Fruit fly (Drosophila melanogaster) whole organism, embryonic: ENCODE measurements around the gene HtrA2.

Experiments used
- Ada2b ChIP-seq: fragments of 200-800 bp; sonication (Bioruptor generic); IDR thresholded peaks from 2 replicates; pipeline ENCODE4 v1.3.6; 2022; ENCODE audit warnings: missing biosample characterization, missing genetic modification characterization
- Adf1 ChIP-seq: fragments of 200-800 bp; sonication (Bioruptor generic); IDR thresholded peaks from 2 replicates; pipeline ENCODE4 v1.3.6; 2022; ENCODE audit warnings: missing biosample characterization, missing genetic modification characterization
- BEAF-32 ChIP-seq: fragments of 200-800 bp; sonication (Bioruptor generic); optimal IDR thresholded peaks from 3 replicates; lab custom pipeline; 2017; ENCODE audit warnings: missing biosample characterization, missing genetic modification characterization, mild to moderate bottlenecking, moderate library complexity, missing genetic modification reagents
- CG10209 ChIP-seq: fragments of 200-800 bp; sonication (Bioruptor generic); optimal IDR thresholded peaks from 3 replicates; lab custom pipeline; 2017; ENCODE audit warnings: missing biosample characterization, mild to moderate bottlenecking, missing genetic modification characterization, missing genetic modification reagents
- CG10543 ChIP-seq: fragments of 200-800 bp; sonication (Bioruptor generic); optimal IDR thresholded peaks from 3 replicates; lab custom pipeline; 2017; ENCODE audit warnings: missing biosample characterization, mild to moderate bottlenecking, missing genetic modification characterization, moderate library complexity
- CG12155 ChIP-seq: fragments of 200-800 bp; sonication (Bioruptor generic); optimal IDR thresholded peaks from 3 replicates; lab custom pipeline; 2016; ENCODE audit warnings: missing biosample characterization, missing genetic modification characterization
- CG12219 ChIP-seq: fragments of 200-800 bp; sonication (Bioruptor generic); optimal IDR thresholded peaks from 3 replicates; lab custom pipeline; 2018; ENCODE audit warnings: missing biosample characterization, mild to moderate bottlenecking, missing genetic modification characterization
- CG12299 ChIP-seq: fragments of 200-800 bp; sonication (Bioruptor generic); optimal IDR thresholded peaks from 2 replicates; lab custom pipeline; 2018; ENCODE audit warnings: missing biosample characterization, mild to moderate bottlenecking, missing genetic modification characterization
- CG12769 ChIP-seq: fragments of 200-800 bp; sonication (Bioruptor generic); optimal IDR thresholded peaks from 2 replicates; lab custom pipeline; 2019; ENCODE audit warnings: missing biosample characterization, mild to moderate bottlenecking, missing genetic modification characterization, moderate library complexity
- CG13296 ChIP-seq: fragments of 200-800 bp; sonication (Bioruptor generic); optimal IDR thresholded peaks from 3 replicates; lab custom pipeline; 2018; ENCODE audit warnings: missing biosample characterization, mild to moderate bottlenecking, missing genetic modification characterization
- CG14050 ChIP-seq: fragments of 200-800 bp; sonication (Bioruptor generic); IDR thresholded peaks from 3 replicates; pipeline ENCODE4 v1.3.6; 2022; ENCODE audit warnings: missing biosample characterization, missing genetic modification characterization
- CG14441 ChIP-seq: fragments of 200-800 bp; sonication (Bioruptor generic); IDR thresholded peaks from 2 replicates; pipeline ENCODE4 v1.3.6; 2022; ENCODE audit warnings: missing biosample characterization, missing genetic modification characterization
- CG15269 ChIP-seq: fragments of 200-800 bp; sonication (Bioruptor generic); optimal IDR thresholded peaks from 2 replicates; lab custom pipeline; 2018; ENCODE audit warnings: missing biosample characterization, mild to moderate bottlenecking, missing genetic modification characterization, moderate library complexity
- CG16813 ChIP-seq: fragments of 200-800 bp; sonication (Bioruptor generic); IDR thresholded peaks from 3 replicates; pipeline ENCODE4 v1.3.6; 2022; ENCODE audit warnings: missing biosample characterization, missing genetic modification characterization; ENCODE audit not compliant: partially characterized antibody
- CG17385 ChIP-seq: fragments of 200-800 bp; sonication (Bioruptor generic); optimal IDR thresholded peaks from 3 replicates; lab custom pipeline; 2018; ENCODE audit warnings: missing biosample characterization, mild to moderate bottlenecking, missing genetic modification characterization
- CG17912 ChIP-seq: fragments of 200-800 bp; sonication (Bioruptor generic); optimal IDR thresholded peaks from 2 replicates; lab custom pipeline; 2018; ENCODE audit warnings: missing biosample characterization, mild to moderate bottlenecking, missing genetic modification characterization
- CG18262 ChIP-seq: fragments of 200-800 bp; optimal IDR thresholded peaks from 3 replicates; lab custom pipeline; 2019; ENCODE audit warnings: missing biosample characterization, mild to moderate bottlenecking, missing genetic modification characterization, moderate library complexity
- CG2678 ChIP-seq: fragments of 200-800 bp; sonication (Bioruptor generic); optimal IDR thresholded peaks from 3 replicates; lab custom pipeline; 2019; ENCODE audit warnings: missing biosample characterization, mild to moderate bottlenecking, missing genetic modification characterization, moderate library complexity
- CG3163 ChIP-seq: fragments of 200-800 bp; sonication (Bioruptor generic); optimal IDR thresholded peaks from 3 replicates; lab custom pipeline; 2016; ENCODE audit warnings: missing biosample characterization, missing genetic modification characterization
- CG4730 ChIP-seq: fragments of 200-800 bp; sonication (Bioruptor generic); IDR thresholded peaks from 2 replicates; pipeline ENCODE4 v1.3.6; 2022; ENCODE audit warnings: missing biosample characterization, missing genetic modification characterization
- CG5953 ChIP-seq: fragments of 200-800 bp; sonication (Bioruptor generic); IDR thresholded peaks from 2 replicates; pipeline ENCODE4 v1.3.6; 2022; ENCODE audit warnings: missing biosample characterization, missing genetic modification characterization
- CG6791 ChIP-seq: fragments of 200-800 bp; sonication (Bioruptor generic); IDR thresholded peaks from 3 replicates; pipeline ENCODE4 v1.3.6; 2022; ENCODE audit warnings: missing biosample characterization, missing genetic modification characterization; ENCODE audit not compliant: partially characterized antibody
- CG7372 ChIP-seq: fragments of 200-800 bp; sonication (Bioruptor generic); IDR thresholded peaks from 2 replicates; pipeline ENCODE4 v1.3.6; 2022; ENCODE audit warnings: missing biosample characterization, missing genetic modification characterization
- CG7839 ChIP-seq: fragments of 200-800 bp; sonication (Bioruptor generic); optimal IDR thresholded peaks from 3 replicates; lab custom pipeline; 2018; ENCODE audit warnings: missing biosample characterization, mild to moderate bottlenecking, missing genetic modification characterization, moderate library complexity
- CG7987 ChIP-seq: fragments of 200-800 bp; sonication (Bioruptor generic); optimal IDR thresholded peaks from 2 replicates; lab custom pipeline; 2018; ENCODE audit warnings: missing biosample characterization, mild to moderate bottlenecking, missing genetic modification characterization, moderate library complexity
- CG9817 ChIP-seq: fragments of 200-800 bp; sonication (Bioruptor generic); optimal IDR thresholded peaks from 2 replicates; lab custom pipeline; 2018; ENCODE audit warnings: missing biosample characterization, mild to moderate bottlenecking, missing genetic modification characterization, moderate library complexity
- CoRest ChIP-seq: fragments of 200-800 bp; sonication (Bioruptor generic); optimal IDR thresholded peaks from 3 replicates; lab custom pipeline; 2018; ENCODE audit warnings: missing biosample characterization, mild to moderate bottlenecking, missing genetic modification characterization, moderate library complexity
- D19B ChIP-seq: fragments of 200-800 bp; sonication (Bioruptor generic); optimal IDR thresholded peaks from 2 replicates; lab custom pipeline; 2017; ENCODE audit warnings: missing biosample characterization, mild to moderate bottlenecking, missing genetic modification characterization
- Doc3 ChIP-seq: fragments of 200-800 bp; sonication (Bioruptor generic); IDR thresholded peaks from 3 replicates; pipeline ENCODE4 v1.3.6; 2022; ENCODE audit warnings: missing biosample characterization, missing genetic modification characterization; ENCODE audit not compliant: partially characterized antibody
- Ets65A ChIP-seq: fragments of 200-800 bp; sonication (Bioruptor generic); peaks from one replicate; lab custom pipeline; 2016; ENCODE audit warnings: missing biosample characterization, missing genetic modification characterization
- HLH3B ChIP-seq: fragments of 200-800 bp; sonication (Bioruptor generic); IDR thresholded peaks from 2 replicates; pipeline ENCODE4 v1.3.6; 2022; ENCODE audit warnings: missing biosample characterization, missing genetic modification characterization
- HLH54F ChIP-seq: fragments of 200-800 bp; sonication (Bioruptor generic); optimal IDR thresholded peaks from 3 replicates; lab custom pipeline; 2016; ENCODE audit warnings: missing biosample characterization, missing genetic modification characterization
- Hr39 ChIP-seq: fragments of >200 bp; optimal IDR thresholded peaks from 2 replicates; lab custom pipeline; 2017
- Hr51 ChIP-seq, 2 experiments: fragments of 200-800 bp; sonication (Bioruptor generic); optimal IDR thresholded peaks; 2 replicates in 1 of 2; 3 replicates in 1 of 2; lab custom pipeline; 2016 to 2018; ENCODE audit warnings: missing biosample characterization in 2 of 2, missing genetic modification characterization in 2 of 2, mild to moderate bottlenecking in 1 of 2, moderate library complexity in 1 of 2
- Nf-YB ChIP-seq: fragments of 200-800 bp; sonication (Bioruptor generic); optimal IDR thresholded peaks from 3 replicates; lab custom pipeline; 2019; ENCODE audit warnings: missing biosample characterization, mild to moderate bottlenecking, missing genetic modification characterization, moderate library complexity
- PHDP ChIP-seq: fragments of 200-800 bp; sonication (Bioruptor generic); optimal IDR thresholded peaks from 3 replicates; lab custom pipeline; 2018; ENCODE audit warnings: missing biosample characterization, mild to moderate bottlenecking, missing genetic modification characterization, moderate library complexity
- chif ChIP-seq, 2 experiments: fragments of 200-800 bp; sonication (Bioruptor generic); optimal IDR thresholded peaks; 3 replicates each; lab custom pipeline; 2016; ENCODE audit warnings: missing biosample characterization in 2 of 2, missing genetic modification characterization in 2 of 2
- dati ChIP-seq: fragments of 200-800 bp; sonication (Bioruptor generic); IDR thresholded peaks from 2 replicates; pipeline ENCODE4 v1.3.6; 2022; ENCODE audit warnings: missing biosample characterization, missing genetic modification characterization
- en ChIP-seq: fragments of 200-800 bp; sonication (Bioruptor generic); optimal IDR thresholded peaks from 2 replicates; lab custom pipeline; 2016; ENCODE audit warnings: missing biosample characterization, missing genetic modification characterization
- hkb ChIP-seq, 2 experiments: fragments of 200-800 bp in 1 of 2; fragments of >200 bp in 1 of 2; sonication (Bioruptor generic) in 1 of 2; IDR thresholded peaks in 1 of 2; optimal IDR thresholded peaks in 1 of 2; 2 replicates each; pipeline versions ENCODE4 v1.3.6 to Lab custom; 2017 to 2022; ENCODE audit warnings: missing biosample characterization in 1 of 2, missing genetic modification characterization in 1 of 2
- jigr1 ChIP-seq: fragments of 200-800 bp; sonication (Bioruptor generic); IDR thresholded peaks from 3 replicates; pipeline ENCODE4 v1.3.6; 2022; ENCODE audit warnings: missing biosample characterization, missing genetic modification characterization
- lab ChIP-seq: fragments of 200-800 bp; sonication (Bioruptor generic); optimal IDR thresholded peaks from 3 replicates; lab custom pipeline; 2017; ENCODE audit warnings: missing biosample characterization, missing genetic modification characterization, mild to moderate bottlenecking, moderate library complexity, missing genetic modification reagents
- maf-S ChIP-seq: fragments of 200-800 bp; sonication (Bioruptor generic); optimal IDR thresholded peaks from 2 replicates; lab custom pipeline; 2016; ENCODE audit warnings: missing biosample characterization, missing genetic modification characterization
- pan ChIP-seq, 4 experiments: fragments of >200 bp in 3 of 4; fragments of 200-800 bp in 1 of 4; sonication (Bioruptor generic) in 1 of 4; optimal IDR thresholded peaks in 3 of 4; IDR thresholded peaks in 1 of 4; 2 replicates each; pipeline versions ENCODE4 v1.3.6 to Lab custom; 2017 to 2022; ENCODE audit warnings: missing biosample characterization in 2 of 4, missing genetic modification characterization in 2 of 4, mixed read lengths in 1 of 4
- pfk ChIP-seq: fragments of 200-800 bp; sonication (Bioruptor generic); optimal IDR thresholded peaks from 2 replicates; lab custom pipeline; 2018; ENCODE audit warnings: missing biosample characterization, mild to moderate bottlenecking, missing genetic modification characterization, moderate library complexity
- sob ChIP-seq: fragments of 200-800 bp; sonication (Bioruptor generic); IDR thresholded peaks from 2 replicates; pipeline ENCODE4 v1.3.6; 2022; ENCODE audit warnings: missing biosample characterization, missing genetic modification characterization
- tap ChIP-seq: fragments of 200-800 bp; optimal IDR thresholded peaks from 3 replicates; lab custom pipeline; 2019; ENCODE audit warnings: missing biosample characterization, mild to moderate bottlenecking, missing genetic modification characterization, moderate library complexity
- tio ChIP-seq: fragments of 200-800 bp; sonication (Bioruptor generic); optimal IDR thresholded peaks from 2 replicates; lab custom pipeline; 2017; ENCODE audit warnings: missing biosample characterization, missing genetic modification characterization, inconsistent platforms
- usp ChIP-seq: fragments of >200 bp; optimal IDR thresholded peaks from 2 replicates; lab custom pipeline; 2017; ENCODE audit warnings: missing biosample characterization, missing genetic modification characterization

Gene HtrA2

DNA sequence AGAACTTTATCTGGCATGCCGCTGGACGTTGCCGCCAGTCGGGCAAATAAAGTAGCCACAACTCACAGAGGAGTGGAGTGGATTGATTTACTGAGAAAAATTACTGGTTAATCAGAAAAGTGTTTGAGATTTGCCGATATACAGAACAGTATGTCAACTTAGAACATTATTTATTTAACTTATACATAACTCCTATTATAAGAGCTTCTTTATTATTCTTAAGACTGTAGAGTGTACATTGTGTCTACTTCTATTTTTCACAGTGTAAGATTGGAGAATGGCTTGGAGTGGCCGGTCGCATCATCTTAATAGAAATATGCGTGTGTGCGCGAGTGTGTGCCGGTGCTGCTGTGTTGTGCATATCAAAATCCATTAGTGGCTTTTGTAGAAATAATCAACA, 40.9 kb downstream of the HtrA2 start (continued):
- TF ChIP-seq pan (optimal IDR thresholded peaks at IDR 0.05; lab: Kevin White, UChicago) (no peak), pan (GFP tag; optimal IDR thresholded peaks at IDR 0.05 in 1 of 2, IDR thresholded peaks at IDR 0.05 in 1 of 2) (no peak), tap (tag; lab: Kevin White, UChicago) (no peak), Doc3 (GFP tag; lab: Robert Waterston, UW) (no peak), CG10209 (GFP tag; lab: Kevin White, UChicago) (peak; percentile 40), CG3163 (GFP tag; lab: Kevin White, UChicago) (no peak), en (GFP tag; lab: Kevin White, UChicago) (no peak), hkb (optimal IDR thresholded peaks at IDR 0.05; lab: Kevin White, UChicago) (no peak), hkb (GFP tag; IDR thresholded peaks at IDR 0.05; lab: Robert Waterston, UW) (0 out of 2 replicates have a peak, but pooled peaks have one; percentile 13), BEAF-32 (GFP tag; lab: Kevin White, UChicago) (no peak), HLH54F (GFP tag; lab: Kevin White, UChicago) (no peak), D19B (GFP tag; lab: Kevin White, UChicago) (no peak), Ets65A (GFP tag; lab: Kevin White, UChicago) (peak; percentile 80), CG14441 (GFP tag; lab: Robert Waterston, UW) (no peak), CG12155 (GFP tag; lab: Kevin White, UChicago) (no peak), jigr1 (GFP tag; lab: Robert Waterston, UW) (no peak), CG18262 (peak; percentile 61), CoRest (tag; lab: Kevin White, UChicago) (peak; percentile 43), CG12219 (GFP tag; lab: Kevin White, UChicago) (peak; percentile 39), CG15269 (tag; lab: Kevin White, UChicago) (peak; percentile 31), CG6791 (GFP tag; lab: Robert Waterston, UW) (no peak), CG12299 (tag; lab: Kevin White, UChicago) (no peak), CG17385 (peak; percentile 23), Hr39 (lab: Kevin White, UChicago) (no peak), CG7987 (GFP tag; lab: Kevin White, UChicago) (no peak), CG17912 (GFP tag; lab: Kevin White, UChicago) (no peak), CG2678 (tag; lab: Kevin White, UChicago) (peak; percentile 27), CG16813 (GFP tag; lab: Robert Waterston, UW) (no peak), chif (GFP tag; optimal IDR thresholded peaks at IDR 0.05; lab: Kevin White, UChicago) (peak in 1 of 2 experiments; percentile 66), CG12769 (tag; lab: Kevin White, UChicago) (peak; percentile 11), dati (GFP tag; lab: Robert Waterston, UW) (no peak), usp (no peak), tio (GFP tag; lab: Kevin White, UChicago) (peak; percentile 29), HLH3B (GFP tag; lab: Robert Waterston, UW) (no peak; the same call in 1 of the 2 replicates), CG5953 (GFP tag; lab: Robert Waterston, UW) (peak; percentile 41; the same call in 1 of the 2 replicates), maf-S (GFP tag; lab: Kevin White, UChicago) (no peak), CG7372 (GFP tag; lab: Robert Waterston, UW) (no peak), lab (GFP tag; lab: Kevin White, UChicago) (no peak), PHDP (tag; lab: Kevin White, UChicago) (peak; percentile 53), pfk (GFP tag; lab: Kevin White, UChicago) (no peak), Nf-YB (GFP tag; lab: Kevin White, UChicago) (peak; percentile 28), Adf1 (no peak), CG4730 (no peak), Hr51 (GFP tag; optimal IDR thresholded peaks at IDR 0.05; lab: Kevin White, UChicago) (peak in 1 of 2 experiments; percentile 26), CG10543 (GFP tag; lab: Kevin White, UChicago) (no peak), CG13296 (GFP tag; lab: Kevin White, UChicago) (no peak), CG14050 (0 out of 3 replicates have a peak, but pooled peaks have one; percentile 29), CG7839 (tag; lab: Kevin White, UChicago) (peak; percentile 37), Ada2b (GFP tag; lab: Robert Waterston, UW) (peak; percentile 18; the same call in 1 of the 2 replicates), sob (GFP tag; lab: Robert Waterston, UW) (no peak), CG9817 (tag; lab: Kevin White, UChicago) (no peak)
